Worm (Caenorhabditis elegans) whole organism, young adult: ENCODE measurements around the gene pdf-2.

Source experiments
- C17E4.6 ChIP-seq: fragments of 200-800 bp; sonication (Bioruptor generic); IDR thresholded peaks from 2 replicates; pipeline ENCODE4 v1.3.6; 2022; ENCODE audit warnings: missing genetic modification reagents, missing genetic modification characterization, missing compliant biosample characterization
- D2030.7 ChIP-seq: fragments of 200-800 bp; sonication (Bioruptor generic); IDR thresholded peaks from 2 replicates; pipeline ENCODE4 v1.3.6; 2022; ENCODE audit warnings: missing genetic modification reagents, missing genetic modification characterization, missing compliant biosample characterization
- F22D6.2 ChIP-seq: sonication (generic microtip); optimal IDR thresholded peaks from 2 replicates; lab custom pipeline; 2016; ENCODE audit warnings: mild to moderate bottlenecking, missing genetic modification characterization, missing compliant biosample characterization
- F37B4.10 ChIP-seq: fragments of 200-800 bp; sonication (Bioruptor generic); IDR thresholded peaks from 2 replicates; pipeline ENCODE4 v1.3.6; 2022; ENCODE audit warnings: missing genetic modification characterization, missing compliant biosample characterization
- F57A8.1 ChIP-seq: fragments of 200-800 bp; sonication (Bioruptor generic); optimal IDR thresholded peaks from 2 replicates; lab custom pipeline; 2018; ENCODE audit warnings: mild to moderate bottlenecking, missing genetic modification characterization, moderate library complexity, missing compliant biosample characterization
- F57C9.4 ChIP-seq: sonication (generic microtip); optimal IDR thresholded peaks from 2 replicates; lab custom pipeline; 2017; ENCODE audit warnings: mild to moderate bottlenecking, missing genetic modification characterization, missing compliant biosample characterization
- K12H6.12 ChIP-seq: fragments of 200-800 bp; sonication (Bioruptor generic); optimal IDR thresholded peaks from 2 replicates; lab custom pipeline; 2018; ENCODE audit warnings: mild to moderate bottlenecking, missing genetic modification characterization, missing compliant biosample characterization
- Y79H2A.3 ChIP-seq: fragments of 200-800 bp; sonication (Bioruptor generic); conservative IDR thresholded peaks from 2 replicates; pipeline ENCODE4 v1.3.6; 2022; ENCODE audit warnings: missing genetic modification reagents, missing genetic modification characterization, missing compliant biosample characterization
- Y95B8A.8 ChIP-seq: fragments of 200-800 bp; sonication (Bioruptor generic); IDR thresholded peaks from 2 replicates; pipeline ENCODE4 v1.3.6; 2022; ENCODE audit warnings: missing genetic modification reagents, missing genetic modification characterization, missing compliant biosample characterization
- akir-1 ChIP-seq: fragments of 200-800 bp; sonication (Bioruptor generic); optimal IDR thresholded peaks from 2 replicates; lab custom pipeline; 2018; ENCODE audit warnings: mild to moderate bottlenecking, missing genetic modification characterization, moderate library complexity, missing compliant biosample characterization
- attf-3 ChIP-seq: fragments of 200-800 bp; sonication (Bioruptor generic); conservative IDR thresholded peaks from 2 replicates; pipeline ENCODE4 v1.3.6; 2022; ENCODE audit warnings: missing genetic modification reagents, missing genetic modification characterization, missing compliant biosample characterization
- bed-2 ChIP-seq: fragments of 200-800 bp; sonication (Bioruptor generic); IDR thresholded peaks from 2 replicates; pipeline ENCODE4 v1.3.6; 2022; ENCODE audit warnings: missing genetic modification reagents, missing genetic modification characterization, missing compliant biosample characterization
- ccch-3 ChIP-seq: fragments of 200-800 bp; sonication (Bioruptor generic); optimal IDR thresholded peaks from 2 replicates; lab custom pipeline; 2018; ENCODE audit warnings: mild to moderate bottlenecking, missing genetic modification characterization, missing compliant biosample characterization
- cebp-2 ChIP-seq: fragments of 200-800 bp; sonication (Bioruptor generic); IDR thresholded peaks from 2 replicates; pipeline ENCODE4 v1.3.6; 2022; ENCODE audit warnings: missing genetic modification characterization, missing compliant biosample characterization
- ceh-27 ChIP-seq: fragments of 200-800 bp; sonication (Bioruptor generic); optimal IDR thresholded peaks from 2 replicates; lab custom pipeline; 2018; ENCODE audit warnings: mild to moderate bottlenecking, missing genetic modification characterization, moderate library complexity, missing compliant biosample characterization
- ceh-40 ChIP-seq: fragments of 200-800 bp; sonication (Bioruptor generic); IDR thresholded peaks from 2 replicates; pipeline ENCODE4 v1.3.6; 2022; ENCODE audit warnings: missing genetic modification characterization, missing compliant biosample characterization
- ceh-58 ChIP-seq: fragments of 200-800 bp; sonication (Bioruptor generic); IDR thresholded peaks from 2 replicates; pipeline ENCODE4 v1.3.6; 2022; ENCODE audit warnings: missing genetic modification characterization, missing compliant biosample characterization
- ceh-79 ChIP-seq: sonication (generic microtip); optimal IDR thresholded peaks from 2 replicates; lab custom pipeline; 2017; ENCODE audit warnings: mild to moderate bottlenecking, missing genetic modification characterization, missing compliant biosample characterization
- ceh-91 ChIP-seq: fragments of 200-800 bp; sonication (Bioruptor generic); IDR thresholded peaks from 2 replicates; pipeline ENCODE4 v1.3.6; 2022; ENCODE audit warnings: missing genetic modification reagents, missing genetic modification characterization, missing compliant biosample characterization
- chd-7 ChIP-seq: sonication (generic microtip); optimal IDR thresholded peaks from 2 replicates; lab custom pipeline; 2016; ENCODE audit warnings: mild to moderate bottlenecking, missing genetic modification characterization, moderate library complexity, missing compliant biosample characterization
- dox-1 ChIP-seq: fragments of 200-800 bp; sonication (Bioruptor generic); IDR thresholded peaks from 2 replicates; pipeline ENCODE4 v1.3.6; 2022; ENCODE audit warnings: missing genetic modification reagents, missing genetic modification characterization, missing compliant biosample characterization
- egl-44 ChIP-seq: fragments of 200-800 bp; sonication (Bioruptor generic); IDR thresholded peaks from 2 replicates; pipeline ENCODE4 v1.3.6; 2022; ENCODE audit warnings: missing genetic modification reagents, missing genetic modification characterization, missing compliant biosample characterization
- ekl-4 ChIP-seq: fragments of 200-800 bp; sonication (Bioruptor generic); IDR thresholded peaks from 2 replicates; pipeline ENCODE4 v1.3.6; 2022; ENCODE audit warnings: missing genetic modification reagents, missing genetic modification characterization, missing compliant biosample characterization
- him-1 ChIP-seq: sonication (generic microtip); optimal IDR thresholded peaks from 2 replicates; lab custom pipeline; 2016; ENCODE audit warnings: missing genotype, missing genetic modification reagents, missing genetic modification characterization, missing compliant biosample characterization
- hlh-26 ChIP-seq: fragments of 200-800 bp; sonication (Bioruptor generic); conservative IDR thresholded peaks from 2 replicates; pipeline ENCODE4 v1.3.6; 2022; ENCODE audit warnings: missing genetic modification reagents, missing genetic modification characterization, missing compliant biosample characterization
- hmg-1.2 ChIP-seq: fragments of 200-800 bp; sonication (Bioruptor generic); IDR thresholded peaks from 2 replicates; pipeline ENCODE4 v1.3.6; 2022; ENCODE audit warnings: missing genetic modification reagents, missing genetic modification characterization, missing compliant biosample characterization
- hsf-1 ChIP-seq: fragments of 200-800 bp; sonication (Bioruptor generic); IDR thresholded peaks from 2 replicates; pipeline ENCODE4 v1.3.6; 2022; ENCODE audit warnings: missing genetic modification reagents, missing genetic modification characterization, missing compliant biosample characterization
- lag-1 ChIP-seq: fragments of 200-800 bp; sonication (Bioruptor generic); IDR thresholded peaks from 2 replicates; pipeline ENCODE4 v1.3.6; 2022; ENCODE audit warnings: missing genetic modification reagents, missing genetic modification characterization, missing compliant biosample characterization
- lin-54 ChIP-seq: fragments of 200-800 bp; sonication (Bioruptor generic); optimal IDR thresholded peaks from 2 replicates; lab custom pipeline; 2018; ENCODE audit warnings: mild to moderate bottlenecking, missing genetic modification characterization, missing compliant biosample characterization
- lir-1 ChIP-seq: fragments of 200-800 bp; sonication (Bioruptor generic); conservative IDR thresholded peaks from 2 replicates; pipeline ENCODE4 v1.3.6; 2022; ENCODE audit warnings: missing genetic modification reagents, missing genetic modification characterization, missing compliant biosample characterization
- lsy-27 ChIP-seq: sonication (generic microtip); optimal IDR thresholded peaks from 2 replicates; lab custom pipeline; 2017; ENCODE audit warnings: missing genetic modification characterization, mild to moderate bottlenecking, missing compliant biosample characterization, antibody characterized with exemption, missing genotype, borderline replicate concordance; ENCODE audit not compliant: insufficient read depth
- madf-3 ChIP-seq: fragments of 200-800 bp; sonication (Bioruptor generic); IDR thresholded peaks from 2 replicates; pipeline ENCODE4 v1.3.6; 2022; ENCODE audit warnings: missing genetic modification reagents, missing genetic modification characterization, missing compliant biosample characterization
- madf-6 ChIP-seq: fragments of 200-800 bp; sonication (Bioruptor generic); IDR thresholded peaks from 2 replicates; pipeline ENCODE4 v1.3.6; 2022; ENCODE audit warnings: missing genetic modification reagents, missing genetic modification characterization, missing compliant biosample characterization
- nfya-2 ChIP-seq: fragments of 200-800 bp; sonication (Bioruptor generic); IDR thresholded peaks from 2 replicates; pipeline ENCODE4 v1.3.6; 2022; ENCODE audit warnings: missing genetic modification reagents, missing genetic modification characterization, missing compliant biosample characterization
- nhr-120 ChIP-seq: fragments of 200-800 bp; sonication (Bioruptor generic); IDR thresholded peaks from 2 replicates; pipeline ENCODE4 v1.3.6; 2022; ENCODE audit warnings: missing genetic modification characterization, missing compliant biosample characterization
- nhr-90 ChIP-seq: sonication (generic microtip); optimal IDR thresholded peaks from 2 replicates; lab custom pipeline; 2016; ENCODE audit warnings: missing genotype, mild to moderate bottlenecking, missing genetic modification characterization, missing compliant biosample characterization
- pbrm-1 ChIP-seq: fragments of 200-800 bp; sonication (Bioruptor generic); IDR thresholded peaks from 2 replicates; pipeline ENCODE4 v1.3.6; 2022; ENCODE audit warnings: missing genetic modification reagents, missing genetic modification characterization, missing compliant biosample characterization
- pha-4 ChIP-seq: fragments of 150-350 bp; sonication (generic microtip); optimal IDR thresholded peaks from 2 replicates; lab custom pipeline; 2014; ENCODE audit warnings: missing biosample characterization, missing genetic modification reagents, missing genetic modification characterization
- repo-1 ChIP-seq: sonication (generic microtip); optimal IDR thresholded peaks from 2 replicates; lab custom pipeline; 2017; ENCODE audit warnings: mild to moderate bottlenecking, missing genetic modification characterization, missing compliant biosample characterization
- tlf-1 ChIP-seq: fragments of 200-800 bp; sonication (Bioruptor generic); optimal IDR thresholded peaks from 2 replicates; lab custom pipeline; 2018; ENCODE audit warnings: mild to moderate bottlenecking, missing genetic modification characterization, missing compliant biosample characterization
- zfh-2 ChIP-seq: fragments of 200-800 bp; sonication (Bioruptor generic); conservative IDR thresholded peaks from 2 replicates; pipeline ENCODE4 v1.3.6; 2022; ENCODE audit warnings: missing genetic modification reagents, missing genetic modification characterization, missing compliant biosample characterization

Gene pdf-2

DNA sequence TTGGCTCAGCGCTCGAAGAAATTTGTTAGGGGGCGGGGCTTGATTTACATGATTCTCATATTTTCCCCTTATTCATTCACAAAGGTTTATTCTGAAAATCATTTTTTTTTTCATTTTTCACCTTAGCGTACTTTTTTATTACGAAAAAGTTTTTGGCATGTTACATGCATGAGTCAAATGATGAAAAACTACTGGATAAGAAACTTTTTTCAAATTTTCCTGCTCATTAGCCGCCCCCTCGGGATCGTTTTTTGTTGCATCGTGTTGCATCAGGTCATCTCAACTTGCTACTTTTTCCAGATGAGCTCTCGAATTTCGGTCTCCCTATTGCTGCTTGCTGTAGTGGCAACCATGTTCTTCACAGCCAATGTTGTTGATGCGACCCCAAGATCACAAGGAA, at the start of gene pdf-2:
Gene pdf-2 (plus strand): TSS at position 301 of the 400 bp plus-strand sequence.
- no peak for TF ChIP-seq nhr-90
- no peak for TF ChIP-seq tlf-1 (GFP tag; lab: Kevin White, UChicago)
- TF ChIP-seq ceh-40: no peak
- no peak for TF ChIP-seq pha-4 (tag; lab: Kevin White, UChicago)
- no peak for TF ChIP-seq ceh-27
- TF ChIP-seq chd-7 (tag; lab: Kevin White, UChicago): no peak
- no peak for TF ChIP-seq him-1 (tag; lab: Kevin White, UChicago)
- no peak for TF ChIP-seq D2030.7 (GFP tag; lab: Robert Waterston, UW)
- no peak for TF ChIP-seq pbrm-1 (GFP tag; lab: Robert Waterston, UW)
- no peak for TF ChIP-seq attf-3 (GFP tag; lab: Robert Waterston, UW)
- TF ChIP-seq C17E4.6 (GFP tag; lab: Robert Waterston, UW): no peak
- TF ChIP-seq F57A8.1: no peak
- TF ChIP-seq lin-54 (GFP tag; lab: Kevin White, UChicago): no peak

DNA sequence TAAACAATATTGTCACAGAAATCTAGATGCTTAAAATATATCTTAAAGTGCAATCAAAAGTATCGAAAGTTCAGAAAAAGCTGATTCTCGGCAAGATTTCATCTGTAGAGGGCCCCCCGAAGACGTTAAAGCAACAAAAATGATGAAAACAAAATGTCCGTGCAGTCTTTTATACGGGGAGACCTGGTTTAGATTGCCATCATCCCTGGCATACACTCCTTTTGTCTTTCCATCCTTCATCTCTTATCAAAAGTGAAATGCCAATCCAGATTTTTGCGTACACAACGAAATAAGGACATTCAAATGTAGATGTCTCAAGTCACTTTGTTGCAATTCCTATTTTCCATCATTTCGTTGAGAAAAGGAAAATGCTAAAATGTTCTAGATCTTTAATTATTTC, 49.0 kb upstream of the pdf-2 start:
- TF ChIP-seq F57A8.1: no peak
- TF ChIP-seq madf-3 (GFP tag; lab: Robert Waterston, UW): no peak
- no peak for TF ChIP-seq egl-44
- no peak for TF ChIP-seq ceh-27
- TF ChIP-seq madf-6: no peak
- no peak for TF ChIP-seq K12H6.12
- TF ChIP-seq ccch-3 (GFP tag; lab: Kevin White, UChicago): no peak
- no peak for TF ChIP-seq Y95B8A.8 (GFP tag; lab: Robert Waterston, UW)

DNA sequence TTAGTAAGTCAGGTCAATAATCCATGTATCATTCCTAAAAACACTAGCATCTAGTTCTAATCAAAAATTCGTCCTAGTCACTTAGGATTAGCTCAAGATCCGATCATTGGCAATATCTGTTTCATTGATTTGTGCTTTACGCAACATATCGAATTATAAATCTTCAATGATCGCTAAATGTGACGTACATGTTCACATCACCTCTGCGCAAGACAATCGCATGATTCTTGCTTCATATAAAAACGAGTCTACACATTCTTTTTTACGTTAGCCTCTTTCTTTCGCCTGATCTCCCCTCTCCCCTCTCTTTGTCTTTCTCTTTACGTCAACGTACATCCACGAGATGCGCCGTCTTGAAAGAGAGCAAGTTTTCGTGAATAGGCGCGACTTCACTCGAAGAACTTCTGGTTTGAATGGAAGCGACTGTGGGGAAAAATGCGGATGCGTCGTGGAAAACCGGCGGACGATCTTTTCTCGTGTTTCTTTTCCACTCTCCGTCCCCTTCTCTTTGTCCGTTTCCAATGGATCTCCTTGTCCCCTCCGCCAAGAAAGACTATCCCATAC, 46.8 kb upstream of the pdf-2 start:
- TF ChIP-seq ceh-58: 0 out of 2 replicates have a peak, but pooled peaks have one; percentile 40
- peak; percentile 47; the same call in 1 of the 2 replicates for TF ChIP-seq dox-1 (GFP tag; lab: Robert Waterston, UW)
- TF ChIP-seq ceh-91 (GFP tag; lab: Robert Waterston, UW): no peak
- TF ChIP-seq, all 124 proteins: peak for 2

DNA sequence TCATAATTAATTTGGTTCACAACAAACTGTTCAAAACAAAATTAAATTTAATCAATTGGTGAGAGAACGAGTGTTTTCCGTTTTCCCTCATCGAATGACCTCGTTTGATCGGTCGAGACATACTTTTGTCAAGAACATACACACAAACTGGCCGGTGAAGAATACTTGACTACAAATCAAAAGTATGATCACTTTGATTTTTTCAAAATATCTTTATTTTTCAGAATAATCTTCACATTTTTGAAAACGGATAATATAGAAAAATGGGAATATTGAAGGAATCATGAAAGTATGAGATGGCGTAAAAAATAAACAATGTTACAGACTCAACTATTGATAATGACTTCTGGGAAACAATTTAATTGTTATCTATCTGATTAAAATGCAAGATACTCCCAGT, 45.0 kb upstream of the pdf-2 start, which contains the start of gene swip-10:
Gene swip-10 (minus strand): TSS at position 101 of the 400 bp plus-strand sequence.
- TF ChIP-seq Y79H2A.3 (GFP tag; lab: Robert Waterston, UW) (no peak), pha-4 (tag; lab: Kevin White, UChicago) (no peak), hsf-1 (GFP tag; lab: Robert Waterston, UW) (no peak), ekl-4 (GFP tag; lab: Robert Waterston, UW) (no peak), cebp-2 (GFP tag; lab: Robert Waterston, UW) (no peak), F37B4.10 (GFP tag; lab: Robert Waterston, UW) (no peak), nhr-120 (GFP tag; lab: Robert Waterston, UW) (no peak), akir-1 (GFP tag; lab: Kevin White, UChicago) (no peak), repo-1 (tag; lab: Kevin White, UChicago) (no peak), hmg-1.2 (GFP tag; lab: Robert Waterston, UW) (no peak)

DNA sequence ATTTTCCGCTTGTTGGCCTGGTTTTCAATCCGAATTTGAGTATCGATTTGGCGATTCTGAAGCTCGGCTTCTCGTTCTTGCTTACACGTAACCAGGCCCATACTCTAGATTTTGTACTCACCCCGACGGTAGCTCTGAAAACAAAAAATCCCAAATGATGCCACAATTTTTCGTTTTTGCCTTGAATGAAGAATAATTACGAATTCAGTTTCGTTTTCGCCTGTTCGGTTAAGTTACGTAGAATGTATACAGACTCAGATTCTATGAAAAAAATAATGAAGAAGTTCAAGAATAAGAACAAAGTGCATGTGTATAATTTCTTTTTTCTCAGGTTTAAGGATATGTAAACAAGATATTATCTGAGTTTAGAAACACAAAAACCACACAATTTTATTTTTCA, 42.2 kb upstream of the pdf-2 start, which contains the start of gene gpa-5:
Gene gpa-5 (minus strand): TSS at position 101 of the 400 bp plus-strand sequence.
- TF ChIP-seq F57C9.4 (tag; lab: Kevin White, UChicago) (no peak), nfya-2 (GFP tag; lab: Robert Waterston, UW) (no peak), zfh-2 (no peak), bed-2 (no peak), F22D6.2 (tag; lab: Kevin White, UChicago) (no peak), pha-4 (tag; lab: Kevin White, UChicago) (no peak), hlh-26 (no peak), cebp-2 (GFP tag; lab: Robert Waterston, UW) (no peak), him-1 (tag; lab: Kevin White, UChicago) (no peak), lsy-27 (tag; lab: Kevin White, UChicago) (no peak), lag-1 (no peak), ceh-79 (no peak), lir-1 (GFP tag; lab: Robert Waterston, UW) (no peak)
